Worm (Caenorhabditis elegans) whole organism, mixed stage, embryonic: Measurements from ENCODE around the gene acd-3.

ENCODE experiments used
- elt-1 ChIP-seq: sonication (generic microtip); optimal IDR thresholded peaks from 2 replicates; lab custom pipeline; 2017; ENCODE audit warnings: missing genetic modification characterization, mild to moderate bottlenecking, missing compliant biosample characterization, antibody characterized with exemption, moderate library complexity, borderline replicate concordance; ENCODE audit not compliant: insufficient read depth
- elt-3 ChIP-seq: fragments of 150-350 bp; optimal IDR thresholded peaks from 2 replicates; lab custom pipeline; 2014; ENCODE audit warnings: missing biosample characterization, missing genetic modification characterization
- ham-2 ChIP-seq: fragments of 200-800 bp; sonication (Bioruptor generic); optimal IDR thresholded peaks from 2 replicates; lab custom pipeline; 2018; ENCODE audit warnings: mild to moderate bottlenecking, missing genetic modification characterization, missing compliant biosample characterization
- lsy-2 ChIP-seq: fragments of 150-350 bp; optimal IDR thresholded peaks from 2 replicates; lab custom pipeline; 2014; ENCODE audit warnings: missing biosample characterization, missing genetic modification characterization
- mab-5 ChIP-seq: fragments of 150-350 bp; optimal IDR thresholded peaks from 2 replicates; lab custom pipeline; 2014; ENCODE audit warnings: missing biosample characterization, missing genetic modification characterization
- mep-1 ChIP-seq: fragments of 150-350 bp; optimal IDR thresholded peaks from 2 replicates; lab custom pipeline; 2017; ENCODE audit warnings: missing biosample characterization, missing genetic modification reagents, missing genetic modification characterization, inconsistent platforms
- nhr-237 ChIP-seq: fragments of 150-350 bp; optimal IDR thresholded peaks from 2 replicates; lab custom pipeline; 2014; ENCODE audit warnings: missing biosample characterization, missing genetic modification characterization
- nhr-28 ChIP-seq: fragments of 150-350 bp; optimal IDR thresholded peaks from 2 replicates; lab custom pipeline; 2014; ENCODE audit warnings: missing biosample characterization, missing genetic modification characterization
- nhr-76 ChIP-seq: sonication (generic microtip); optimal IDR thresholded peaks from 2 replicates; lab custom pipeline; 2017; ENCODE audit warnings: missing biosample characterization, missing genetic modification characterization
- snpc-4 ChIP-seq: fragments of 150-350 bp; optimal IDR thresholded peaks from 2 replicates; lab custom pipeline; 2014; ENCODE audit warnings: missing biosample characterization, missing genetic modification characterization
- unc-39 ChIP-seq: fragments of 150-350 bp; optimal IDR thresholded peaks from 2 replicates; lab custom pipeline; 2014; ENCODE audit warnings: missing biosample characterization, missing genetic modification characterization
- unc-62 ChIP-seq: fragments of 150-350 bp; optimal IDR thresholded peaks from 2 replicates; lab custom pipeline; 2014; ENCODE audit warnings: missing biosample characterization, missing genetic modification reagents, missing genetic modification characterization
- ztf-11 ChIP-seq: fragments of 150-350 bp; optimal IDR thresholded peaks from 2 replicates; lab custom pipeline; 2014; ENCODE audit warnings: missing biosample characterization, missing genetic modification characterization

DNA sequence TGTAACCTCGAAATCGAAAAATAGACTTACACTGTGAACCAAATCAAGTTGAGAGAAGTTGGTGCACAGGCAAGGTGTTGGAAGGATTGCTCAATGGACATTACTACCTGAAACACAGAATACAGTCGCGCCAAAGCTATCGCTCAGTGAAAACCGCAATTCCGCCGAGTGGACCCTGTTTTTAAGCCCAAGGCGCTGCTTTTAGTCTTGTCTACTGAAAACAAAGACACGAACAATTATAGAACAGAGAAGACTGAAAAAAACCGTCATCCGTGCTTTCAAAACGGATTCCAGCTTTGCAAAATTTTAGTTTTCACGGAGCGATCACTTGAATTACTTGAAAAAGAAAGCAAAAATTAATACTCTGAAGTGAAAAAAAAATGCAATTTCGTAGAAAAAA is 19.1 kb downstream of the acd-3 start, which contains the start of gene F31F6.1:
- TF ChIP-seq nhr-76 (tag; lab: Kevin White, UChicago), result no peak
- no peak for TF ChIP-seq nhr-28
- TF ChIP-seq ztf-11 (tag; lab: Kevin White, UChicago), result no peak
- no peak for TF ChIP-seq ham-2
- TF ChIP-seq unc-62 (GFP tag; lab: Kevin White, UChicago), result no peak
- no peak for TF ChIP-seq snpc-4 (tag; lab: Kevin White, UChicago)
- TF ChIP-seq lsy-2 (tag; lab: Kevin White, UChicago), result no peak
- TF ChIP-seq mab-5 (tag; lab: Kevin White, UChicago), result no peak
- TF ChIP-seq nhr-237, result no peak
- TF ChIP-seq unc-39 (tag; lab: Kevin White, UChicago), result no peak
- no peak for TF ChIP-seq mep-1 (tag; lab: Kevin White, UChicago)
- TF ChIP-seq elt-3 (tag; lab: Kevin White, UChicago), result no peak
- TF ChIP-seq elt-1, result no peak
